Worm (Caenorhabditis elegans) whole organism, L4/young adult: ENCODE measurements around the gene athp-2.

ENCODE experiments used
- W03F9.2 ChIP-seq: fragments of 150-350 bp; optimal IDR thresholded peaks from 2 replicates; lab custom pipeline; 2014; ENCODE audit warnings: missing biosample characterization, missing genetic modification characterization
- dao-5 ChIP-seq: sonication (generic microtip); optimal IDR thresholded peaks from 2 replicates; lab custom pipeline; 2016; ENCODE audit warnings: missing genotype, missing genetic modification characterization, moderate library complexity, missing compliant biosample characterization
- him-1 ChIP-seq: sonication (generic microtip); optimal IDR thresholded peaks from 2 replicates; lab custom pipeline; 2016; ENCODE audit warnings: missing genotype, missing genetic modification reagents, missing genetic modification characterization, missing compliant biosample characterization

DNA sequence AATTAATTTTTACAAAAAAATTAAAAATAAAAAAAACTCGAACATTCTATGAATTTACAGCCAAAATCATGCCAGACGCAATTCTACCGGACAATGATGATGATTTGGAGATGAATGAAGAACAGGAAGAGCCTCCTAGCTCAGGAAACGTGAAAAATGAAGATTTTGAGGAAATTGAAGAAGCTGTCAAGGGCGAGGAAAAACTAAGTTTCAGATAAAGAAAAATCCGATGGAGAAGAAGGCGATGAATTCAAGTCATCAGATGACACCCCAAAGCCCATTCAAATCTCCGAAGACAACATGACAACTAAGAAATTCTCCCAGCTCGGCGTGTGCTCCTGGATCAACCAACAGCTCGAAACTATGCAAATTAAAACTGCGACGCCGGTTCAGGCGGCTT is 18.2 kb upstream of the athp-2 start, which contains the start of gene Y52E8A.1:
- TF ChIP-seq W03F9.2 (tag; lab: Kevin White, UChicago) (no peak), him-1 (tag; lab: Kevin White, UChicago) (no peak), dao-5 (tag; lab: Kevin White, UChicago) (no peak)
